Worm (Caenorhabditis elegans): ENCODE measurements around the gene appg-2.

appg-2 gene

ce11 chrII:8853238-8853637 is 52.3 kb downstream of the appg-2 start:
- no peak for TF ChIP-seq unc-62 (GFP tag; optimal IDR thresholded peaks at IDR 0.05)

- no peak for TF ChIP-seq unc-62 (GFP tag; optimal IDR thresholded peaks at IDR 0.05)
Measured at ce11 chrII:8853960-8854359, 53.0 kb downstream of the appg-2 start.

Measured in whole organism, dauer.